Worm (Caenorhabditis elegans) whole organism, L4/young adult: ENCODE measurements around the gene nhr-104.

Experiments used
- W03F9.2 ChIP-seq: fragments of 150-350 bp; optimal IDR thresholded peaks from 2 replicates; lab custom pipeline; 2014; ENCODE audit warnings: missing biosample characterization, missing genetic modification characterization
- dao-5 ChIP-seq: sonication (generic microtip); optimal IDR thresholded peaks from 2 replicates; lab custom pipeline; 2016; ENCODE audit warnings: missing genotype, missing genetic modification characterization, moderate library complexity, missing compliant biosample characterization
- him-1 ChIP-seq: sonication (generic microtip); optimal IDR thresholded peaks from 2 replicates; lab custom pipeline; 2016; ENCODE audit warnings: missing genotype, missing genetic modification reagents, missing genetic modification characterization, missing compliant biosample characterization

The nhr-104 gene

DNA sequence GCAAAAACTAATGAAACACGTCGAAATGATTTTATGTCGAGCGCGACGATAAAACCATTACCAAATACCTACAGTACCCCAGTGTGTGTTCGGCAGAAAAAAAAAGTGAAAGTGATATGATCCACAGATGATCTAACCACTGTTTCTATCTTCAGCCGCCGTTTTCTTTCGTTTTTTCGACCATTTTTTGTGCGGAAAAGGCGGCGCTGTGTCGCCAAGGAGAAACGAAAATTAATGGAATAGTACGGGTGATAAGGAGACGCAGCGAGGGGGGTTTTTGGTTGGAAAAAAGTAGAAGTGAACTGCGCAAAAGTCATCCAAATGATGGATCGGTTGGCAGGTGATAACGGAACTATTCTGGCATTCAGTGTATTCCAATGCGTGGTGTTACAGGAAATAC lies 6.6 kb upstream of the nhr-104 start:
- TF ChIP-seq W03F9.2 (tag; lab: Kevin White, UChicago) (no peak), him-1 (tag; lab: Kevin White, UChicago) (no peak), dao-5 (tag; lab: Kevin White, UChicago) (no peak)

DNA sequence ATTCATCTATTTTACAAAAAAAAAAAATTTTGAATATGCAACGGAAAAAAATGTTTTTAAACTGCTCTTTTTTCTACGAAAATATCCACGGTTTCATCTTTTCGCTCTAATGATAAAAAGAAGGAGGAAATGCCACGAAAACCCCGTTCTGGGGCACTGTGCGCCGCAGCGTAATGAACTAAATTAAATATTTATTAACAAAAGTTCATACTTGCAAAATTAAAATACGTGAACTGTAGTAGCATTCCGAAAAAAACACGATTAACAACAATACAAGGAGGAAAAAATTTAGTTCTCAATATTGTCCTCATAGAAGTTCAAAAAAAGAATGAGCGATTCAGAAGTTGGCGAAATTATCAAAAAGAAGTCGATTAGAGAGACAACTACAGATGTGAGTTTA lies 953 bp upstream of the nhr-104 start, which contains the start of gene R11E3.1:
R11E3.1 (plus strand) TSS at position 301 of the 400 bp plus-strand sequence.
- TF ChIP-seq him-1 (tag; lab: Kevin White, UChicago): no peak

DNA sequence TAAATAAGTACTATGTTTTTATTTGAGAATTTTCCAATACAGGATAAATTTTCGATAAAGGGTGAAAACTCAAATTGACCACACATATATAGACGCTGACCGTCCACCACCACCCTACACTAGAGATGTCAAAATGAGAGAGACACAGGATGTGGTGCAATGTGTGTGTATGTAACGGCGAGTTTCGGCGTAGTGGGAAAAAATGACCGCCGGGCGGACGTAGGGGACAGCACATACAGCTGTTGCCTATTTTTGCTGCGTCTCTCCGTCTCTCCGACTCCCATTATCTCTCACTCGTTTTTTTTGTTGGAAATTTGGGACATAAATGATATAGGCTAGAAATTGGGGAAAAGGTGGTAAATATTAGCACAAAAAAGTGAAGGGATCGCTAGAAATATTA lies 7.4 kb downstream of the nhr-104 start:
- TF ChIP-seq W03F9.2 (tag; lab: Kevin White, UChicago) (no peak), him-1 (tag; lab: Kevin White, UChicago) (no peak), dao-5 (tag; lab: Kevin White, UChicago) (no peak)

DNA sequence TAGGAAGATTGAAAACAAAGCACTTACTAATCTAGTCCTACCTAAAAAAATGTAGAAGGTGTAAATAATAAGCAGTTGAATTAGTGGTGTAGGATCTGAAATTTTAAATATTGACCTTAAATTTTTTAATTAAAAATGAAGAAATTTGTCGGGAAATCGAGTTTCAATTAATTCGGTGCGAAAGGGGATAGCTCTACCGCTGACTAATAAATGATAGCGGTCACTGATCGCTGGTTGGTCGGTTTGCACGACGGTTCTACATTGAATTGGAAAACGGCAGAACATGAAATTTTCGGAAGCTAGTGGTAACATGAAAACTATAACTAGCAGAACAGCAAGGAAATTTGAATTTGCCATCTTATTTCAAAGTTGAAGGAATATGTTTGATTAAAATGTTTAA lies 8.4 kb downstream of the nhr-104 start, which contains the start of gene set-15:
set-15 (minus strand) TSS at position 101 of the 400 bp plus-strand sequence.
- TF ChIP-seq him-1 (tag; lab: Kevin White, UChicago) (no peak), dao-5 (tag; lab: Kevin White, UChicago) (no peak), W03F9.2 (tag; lab: Kevin White, UChicago) (no peak)

DNA sequence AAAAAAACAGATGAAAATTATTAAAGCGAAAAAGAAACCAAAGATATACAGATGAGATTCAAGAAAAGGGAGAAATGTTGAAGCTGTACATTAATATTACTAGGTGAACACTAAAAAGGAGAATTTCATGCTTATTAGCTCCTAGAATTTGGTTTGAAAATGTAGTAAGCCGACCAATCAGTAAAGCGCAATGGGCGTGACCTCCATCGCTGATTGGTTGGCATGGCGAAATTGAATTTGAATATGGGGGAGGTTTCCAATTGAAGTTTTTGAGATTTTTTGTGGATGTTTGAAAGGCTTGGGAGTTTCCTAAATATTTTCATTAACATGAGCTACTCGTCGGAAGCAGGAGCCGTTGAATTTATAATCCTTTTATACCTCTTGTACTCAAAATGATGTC lies 12.0 kb downstream of the nhr-104 start:
- TF ChIP-seq W03F9.2 (tag; lab: Kevin White, UChicago) (no peak), him-1 (tag; lab: Kevin White, UChicago) (no peak), dao-5 (tag; lab: Kevin White, UChicago) (no peak)

DNA sequence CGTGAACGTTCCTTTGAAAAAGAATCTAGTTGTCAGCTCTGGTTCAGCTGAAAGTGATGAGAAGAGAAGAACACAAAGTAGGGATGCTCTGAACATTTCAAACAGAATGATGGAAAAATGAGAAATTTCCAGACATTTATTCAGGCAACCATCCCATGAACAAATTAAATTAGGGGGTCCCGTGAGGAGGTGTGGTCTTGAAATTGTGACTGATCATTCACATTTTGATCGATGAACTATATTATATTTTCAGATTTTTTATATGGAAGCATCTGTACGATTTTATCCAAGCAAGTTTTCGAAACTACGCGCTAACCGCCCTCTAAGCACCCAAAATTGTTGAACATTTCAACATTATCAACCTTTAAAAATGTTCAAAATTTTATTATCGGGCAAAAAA lies 12.5 kb downstream of the nhr-104 start, which contains the start of gene R11E3.19:
R11E3.19 (minus strand) TSS at position 101 of the 400 bp plus-strand sequence.
- TF ChIP-seq W03F9.2 (tag; lab: Kevin White, UChicago) (no peak), him-1 (tag; lab: Kevin White, UChicago) (no peak), dao-5 (tag; lab: Kevin White, UChicago) (no peak)

DNA sequence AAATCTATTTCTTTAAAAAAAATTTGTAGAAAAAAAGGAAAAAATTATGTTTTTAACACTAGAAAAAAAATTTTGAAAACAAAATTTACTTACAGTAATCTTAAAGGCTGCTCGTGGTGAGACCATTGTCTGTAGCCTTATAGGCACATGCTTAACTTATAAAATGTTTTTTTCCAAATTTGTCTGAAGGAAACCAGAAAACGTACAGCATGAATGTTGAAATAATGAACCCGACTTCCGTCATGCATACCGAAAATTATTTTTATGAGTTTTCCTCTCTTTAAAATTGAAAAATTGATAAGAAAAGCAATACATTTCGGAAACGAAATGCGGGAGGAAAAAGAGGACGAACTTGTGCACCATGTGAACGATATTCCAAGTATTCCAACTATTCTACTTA lies 16.7 kb downstream of the nhr-104 start, which contains the start of gene R11E3.2:
R11E3.2 (plus strand) TSS at position 301 of the 400 bp plus-strand sequence.
- TF ChIP-seq him-1 (tag; lab: Kevin White, UChicago): no peak
- no peak for TF ChIP-seq W03F9.2 (tag; lab: Kevin White, UChicago)
- no peak for TF ChIP-seq dao-5 (tag; lab: Kevin White, UChicago)

DNA sequence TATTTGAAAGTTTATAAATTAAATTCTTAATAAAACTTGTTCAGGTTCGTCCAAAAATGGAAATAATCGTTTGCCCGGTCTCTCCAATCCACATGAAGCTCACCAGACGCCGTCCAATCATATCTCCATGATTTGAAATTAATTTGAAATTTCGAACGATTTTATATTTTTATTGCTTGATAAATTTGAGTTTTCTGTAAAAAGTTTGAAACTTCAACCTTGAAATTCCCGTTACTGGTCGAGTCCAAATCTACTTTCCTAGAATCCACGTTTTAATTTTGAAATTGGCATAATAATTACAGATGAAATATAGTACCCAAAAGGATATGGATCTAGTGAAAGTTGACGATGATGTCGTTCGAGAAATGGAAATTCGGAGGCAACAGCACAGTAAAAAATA lies 24.1 kb downstream of the nhr-104 start, which contains the start of gene npp-26:
npp-26 (plus strand) TSS at position 301 of the 400 bp plus-strand sequence.
- TF ChIP-seq him-1 (tag; lab: Kevin White, UChicago) (no peak), dao-5 (tag; lab: Kevin White, UChicago) (no peak), W03F9.2 (tag; lab: Kevin White, UChicago) (no peak)

DNA sequence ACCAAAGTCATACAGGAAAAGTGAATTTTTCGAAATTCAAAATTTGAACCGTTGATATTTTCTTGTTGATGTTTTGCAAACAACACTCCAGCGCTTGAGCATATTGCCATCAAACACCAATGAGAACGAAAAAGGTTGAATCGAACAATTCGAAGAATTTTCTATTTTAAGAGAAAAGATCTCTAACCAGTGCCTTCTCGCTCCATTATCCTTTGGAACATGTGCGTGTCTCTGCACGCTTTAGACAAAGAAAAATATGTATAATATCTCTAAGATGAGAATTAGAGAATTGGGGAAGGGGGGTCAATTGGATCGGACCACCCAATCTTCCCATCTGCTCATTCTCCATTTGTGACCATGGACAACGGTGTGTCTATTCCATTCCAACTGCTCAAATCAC lies 24.6 kb downstream of the nhr-104 start, which contains the start of gene Y17G9B.2:
Y17G9B.2 (plus strand) TSS at position 301 of the 400 bp plus-strand sequence.
- TF ChIP-seq W03F9.2 (tag; lab: Kevin White, UChicago) (no peak), him-1 (tag; lab: Kevin White, UChicago) (no peak), dao-5 (tag; lab: Kevin White, UChicago) (no peak)

DNA sequence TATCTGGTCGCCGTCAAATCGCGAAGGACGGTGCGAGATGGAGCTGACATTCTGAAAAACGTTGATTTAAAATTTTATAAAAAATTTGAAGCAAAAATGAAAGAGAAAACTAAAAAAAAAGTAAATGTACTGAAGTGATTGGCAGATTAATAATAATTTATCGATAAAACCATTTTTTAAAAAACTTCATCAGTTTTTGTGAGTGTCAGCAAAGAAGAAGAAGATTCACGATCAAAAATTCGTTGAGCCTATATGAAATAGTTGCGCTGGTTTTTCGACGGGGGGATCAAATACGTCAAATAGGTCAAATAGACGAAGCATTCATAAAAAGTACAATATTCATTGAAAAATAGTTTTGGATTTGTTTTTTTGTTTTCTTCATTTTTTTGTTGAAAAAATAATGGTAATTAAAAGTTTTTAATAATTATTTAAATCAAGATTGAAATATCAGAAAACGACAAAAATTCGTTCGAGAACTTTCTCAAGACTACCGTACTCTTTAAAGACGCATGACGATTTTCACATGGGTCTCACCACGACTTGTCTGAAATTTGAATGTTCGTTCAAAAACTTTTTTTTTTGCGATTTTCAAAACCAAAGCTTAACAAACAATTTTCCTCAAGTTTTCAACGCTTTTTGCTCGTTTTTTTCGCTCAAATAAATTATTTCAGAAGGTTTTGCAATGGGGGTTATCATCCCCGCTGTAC lies 28.0 kb downstream of the nhr-104 start, which contains the start of the genes memi-1 and cyp-31A3:
memi-1 (minus strand) TSS at position 51 of the 707 bp plus-strand sequence.
cyp-31A3 (plus strand) TSS at position 672 of the 707 bp plus-strand sequence.
- no peak for TF ChIP-seq dao-5 (tag; lab: Kevin White, UChicago)
- TF ChIP-seq W03F9.2 (tag; lab: Kevin White, UChicago): no peak
- TF ChIP-seq him-1 (tag; lab: Kevin White, UChicago): no peak

DNA sequence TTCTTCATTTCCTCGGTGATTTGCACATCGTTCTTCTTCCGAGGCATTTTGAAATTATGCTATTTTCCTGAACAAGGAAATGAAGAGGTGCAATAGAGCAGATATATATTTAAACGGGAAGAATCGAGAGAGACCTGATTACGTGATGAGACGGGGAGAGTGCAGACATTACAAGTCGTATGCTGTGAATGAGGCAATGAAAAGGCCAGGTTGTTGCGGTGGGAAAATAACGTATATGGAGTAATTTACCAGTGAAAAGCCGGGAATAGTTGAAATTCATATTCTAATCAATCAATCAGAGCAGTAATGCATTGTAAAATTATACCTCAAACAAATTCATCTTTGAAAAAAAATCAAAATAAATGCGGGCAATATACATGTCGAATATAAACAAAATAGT lies 29.8 kb downstream of the nhr-104 start, which contains the start of gene Y17G9B.8:
Y17G9B.8 (minus strand) TSS at position 182 of the 400 bp plus-strand sequence.
- no peak for TF ChIP-seq him-1 (tag; lab: Kevin White, UChicago)

DNA sequence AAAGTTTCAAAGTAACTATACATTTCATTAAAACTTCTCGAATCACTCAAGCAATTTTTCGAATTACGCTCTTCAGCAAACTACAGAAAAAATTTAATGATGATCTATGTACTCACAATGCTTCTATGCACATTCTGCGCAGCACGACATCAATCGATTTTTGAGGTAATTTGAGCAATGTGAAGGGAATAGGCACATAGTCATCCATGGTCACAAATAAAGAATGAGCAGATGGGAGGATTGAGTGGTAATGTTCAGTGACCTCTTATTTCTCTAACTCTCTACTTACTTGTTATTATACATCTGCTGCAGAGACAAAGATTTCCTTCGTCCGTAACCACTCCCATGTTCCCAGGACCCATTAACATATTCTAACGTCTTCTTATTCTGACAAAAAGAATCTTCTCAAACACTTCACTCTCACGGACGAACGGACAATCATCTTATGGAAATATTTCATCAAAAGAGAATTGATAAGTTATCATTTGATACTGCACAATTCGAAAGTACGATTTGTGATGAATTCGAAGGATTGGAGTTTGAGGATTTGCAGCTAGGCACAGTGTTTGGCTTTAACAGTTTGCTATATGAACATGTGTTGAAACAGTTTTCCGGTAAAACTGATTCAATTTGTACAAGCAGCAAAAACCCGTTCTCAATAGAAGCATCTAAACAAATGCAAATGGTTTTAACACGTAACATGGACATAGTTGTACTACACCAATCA lies 32.4 kb downstream of the nhr-104 start, which contains the start of the genes fbxb-77 and Y17G9B.11:
fbxb-77 (minus strand) TSS at position 229 of the 727 bp plus-strand sequence.
Y17G9B.11 (plus strand) TSS at position 677 of the 727 bp plus-strand sequence.
- no peak for TF ChIP-seq W03F9.2 (tag; lab: Kevin White, UChicago)
- no peak for TF ChIP-seq him-1 (tag; lab: Kevin White, UChicago)
- no peak for TF ChIP-seq dao-5 (tag; lab: Kevin White, UChicago)

DNA sequence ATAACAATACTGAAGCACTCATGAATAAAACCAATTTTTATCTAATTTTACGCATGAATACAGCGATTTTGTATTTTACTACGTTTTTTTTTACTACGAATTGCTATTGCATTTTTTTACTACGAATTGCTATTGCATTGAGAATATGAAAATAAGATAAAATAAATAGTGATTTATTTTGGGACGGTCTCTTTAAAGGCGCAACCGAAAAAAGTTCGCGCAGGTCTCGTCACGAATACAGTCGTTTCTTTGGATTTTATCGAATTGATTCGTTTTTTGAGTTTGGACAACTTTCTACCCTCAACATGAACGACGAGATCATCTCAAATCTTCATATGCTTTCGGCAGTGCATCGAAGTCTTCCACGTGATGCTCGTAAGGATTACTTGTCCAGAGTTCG lies 36.7 kb downstream of the nhr-104 start, which contains the start of gene Y17G9B.4:
Y17G9B.4 (plus strand) TSS at position 306 of the 400 bp plus-strand sequence.
- TF ChIP-seq him-1 (tag; lab: Kevin White, UChicago): no peak
- TF ChIP-seq W03F9.2 (tag; lab: Kevin White, UChicago): no peak
- TF ChIP-seq dao-5 (tag; lab: Kevin White, UChicago): no peak
